Fruit fly (Drosophila melanogaster): ENCODE measurements around the gene CG43133.

The CG43133 gene

dm6 chrX:18101098-18101711, 28.8 kb downstream of the CG43133 start, which contains the start of gene Mvb12 (continued):
- no peak for TF ChIP-seq CG14441 (GFP tag; IDR thresholded peaks at IDR 0.05)
- peak; percentile 78 for TF ChIP-seq Opbp (GFP tag; IDR thresholded peaks at IDR 0.05; ENCODE audit: partially characterized antibody)
- TF ChIP-seq CG15011 (GFP tag; optimal IDR thresholded peaks at IDR 0.05), result no peak
- peak; percentile 12 for TF ChIP-seq CG15696 (tag; optimal IDR thresholded peaks at IDR 0.05)
- no peak for TF ChIP-seq CG7928 (GFP tag; optimal IDR thresholded peaks at IDR 0.05)
- TF ChIP-seq mam (GFP tag; optimal IDR thresholded peaks at IDR 0.05), result no peak
- TF ChIP-seq ci (GFP tag; IDR thresholded peaks at IDR 0.05), result peak; percentile 60; the same call in 2 of the 3 replicates
- TF ChIP-seq en (GFP tag; optimal IDR thresholded peaks at IDR 0.05), result no peak
- no peak for TF ChIP-seq Hand (GFP tag; optimal IDR thresholded peaks at IDR 0.05)
- TF ChIP-seq vfl (GFP tag; optimal IDR thresholded peaks at IDR 0.05), result no peak
- 0 out of 2 replicates have a peak, but pooled peaks have one; percentile 12 for TF ChIP-seq CG32532 (GFP tag; IDR thresholded peaks at IDR 0.05)
- no peak for TF ChIP-seq CG5953 (GFP tag; IDR thresholded peaks at IDR 0.05)
- no peak for TF ChIP-seq NK7.1 (GFP tag; optimal IDR thresholded peaks at IDR 0.05)
- peak; percentile 37; the same call in 2 of the 3 replicates for TF ChIP-seq knrl (GFP tag; IDR thresholded peaks at IDR 0.05; ENCODE audit: partially characterized antibody)
- no peak for TF ChIP-seq CG4328 (GFP tag; optimal IDR thresholded peaks at IDR 0.05)
- no peak for TF ChIP-seq Lim3 (GFP tag; IDR thresholded peaks at IDR 0.05)
- no peak for TF ChIP-seq CG6175 (GFP tag; IDR thresholded peaks at IDR 0.05)
- TF ChIP-seq maf-S (GFP tag; optimal IDR thresholded peaks at IDR 0.05), result no peak
- TF ChIP-seq CG5245 (GFP tag; optimal IDR thresholded peaks at IDR 0.05), result no peak
- TF ChIP-seq CrebB (tag; optimal IDR thresholded peaks at IDR 0.05), result no peak
- no peak for TF ChIP-seq CG10959 (GFP tag; IDR thresholded peaks at IDR 0.05)
- peak; percentile 18 for TF ChIP-seq CG2712 (tag; optimal IDR thresholded peaks at IDR 0.05)
- TF ChIP-seq cad (GFP tag; optimal IDR thresholded peaks at IDR 0.05), result no peak
- no peak for TF ChIP-seq pum (GFP tag; optimal IDR thresholded peaks at IDR 0.05)
- no peak for TF ChIP-seq Nf-YB (GFP tag; optimal IDR thresholded peaks at IDR 0.05)
- TF ChIP-seq CG6765 (GFP tag; optimal IDR thresholded peaks at IDR 0.05), result no peak
- TF ChIP-seq CG9817 (tag; optimal IDR thresholded peaks at IDR 0.05), result no peak
- TF ChIP-seq CG34224 (GFP tag; IDR thresholded peaks at IDR 0.05; ENCODE audit: partially characterized antibody), result peak; percentile 18
- TF ChIP-seq Atf6 (GFP tag; IDR thresholded peaks at IDR 0.05), result 0 out of 2 replicates have a peak, but pooled peaks have one; percentile 18
- peak; percentile 59 for TF ChIP-seq CG16813 (GFP tag; IDR thresholded peaks at IDR 0.05; ENCODE audit: partially characterized antibody)
- TF ChIP-seq gfzf (GFP tag; optimal IDR thresholded peaks at IDR 0.05), result no peak
- TF ChIP-seq Sox100B (GFP tag; optimal IDR thresholded peaks at IDR 0.05), result peak; percentile 30
- TF ChIP-seq row (GFP tag; IDR thresholded peaks at IDR 0.05), result peak; percentile 58
- TF ChIP-seq CG8765 (GFP tag; IDR thresholded peaks at IDR 0.05), result no peak
- TF ChIP-seq grau (tag; optimal IDR thresholded peaks at IDR 0.05), result no peak
- no peak for TF ChIP-seq Hr3 (GFP tag; optimal IDR thresholded peaks at IDR 0.05)
- TF ChIP-seq CG8359 (GFP tag; optimal IDR thresholded peaks at IDR 0.05; ENCODE audit: borderline replicate concordance), result no peak
- TF ChIP-seq mirr (GFP tag; optimal IDR thresholded peaks at IDR 0.05), result no peak
- TF ChIP-seq CG3838 (GFP tag; optimal IDR thresholded peaks at IDR 0.05), result no peak
- TF ChIP-seq CG13287 (GFP tag; IDR thresholded peaks at IDR 0.05; ENCODE audit: partially characterized antibody), result peak; percentile 59
- TF ChIP-seq CG18476 (GFP tag; optimal IDR thresholded peaks at IDR 0.05), result no peak
- TF ChIP-seq Poxn (GFP tag; IDR thresholded peaks at IDR 0.05), result no peak
- no peak for TF ChIP-seq gt (GFP tag; IDR thresholded peaks at IDR 0.05)
- TF ChIP-seq cato (GFP tag; optimal IDR thresholded peaks at IDR 0.05; ENCODE audit: borderline replicate concordance), result no peak
- TF ChIP-seq C15 (GFP tag; IDR thresholded peaks at IDR 0.05), result no peak
- TF ChIP-seq stwl (tag; optimal IDR thresholded peaks at IDR 0.05), result no peak
- TF ChIP-seq CG9609 (GFP tag; optimal IDR thresholded peaks at IDR 0.05), result no peak
- TF ChIP-seq CG17361 (GFP tag; IDR thresholded peaks at IDR 0.05), result no peak
- TF ChIP-seq Myb (GFP tag; optimal IDR thresholded peaks at IDR 0.05), result no peak
- TF ChIP-seq Ssrp (tag; optimal IDR thresholded peaks at IDR 0.05), result no peak
